Fruit fly (Drosophila melanogaster) whole organism, embryonic: ENCODE measurements around the gene tws.

ENCODE experiments used
- CG10462 ChIP-seq: fragments of 200-800 bp; sonication (Bioruptor generic); optimal IDR thresholded peaks from 2 replicates; lab custom pipeline; 2016; ENCODE audit warnings: missing biosample characterization, missing genetic modification characterization
- CG11504 ChIP-seq: fragments of 200-800 bp; sonication (Bioruptor generic); optimal IDR thresholded peaks from 3 replicates; lab custom pipeline; 2019; ENCODE audit warnings: missing biosample characterization, mild to moderate bottlenecking, missing genetic modification characterization, moderate library complexity
- CG14441 ChIP-seq: fragments of 200-800 bp; sonication (Bioruptor generic); IDR thresholded peaks from 2 replicates; pipeline ENCODE4 v1.3.6; 2022; ENCODE audit warnings: missing biosample characterization, missing genetic modification characterization
- CG15073 ChIP-seq: fragments of 200-800 bp; sonication (Bioruptor generic); optimal IDR thresholded peaks from 2 replicates; lab custom pipeline; 2016; ENCODE audit warnings: missing biosample characterization, missing genetic modification characterization
- CG1647 ChIP-seq: fragments of 200-800 bp; sonication (Bioruptor generic); optimal IDR thresholded peaks from 3 replicates; lab custom pipeline; 2016; ENCODE audit warnings: missing biosample characterization, missing genetic modification characterization
- CG17612 ChIP-seq: fragments of 200-800 bp; sonication (Bioruptor generic); IDR thresholded peaks from 2 replicates; pipeline ENCODE4 v1.3.6; 2022; ENCODE audit warnings: missing biosample characterization, missing genetic modification characterization
- CG18262 ChIP-seq: fragments of 200-800 bp; optimal IDR thresholded peaks from 3 replicates; lab custom pipeline; 2019; ENCODE audit warnings: missing biosample characterization, mild to moderate bottlenecking, missing genetic modification characterization, moderate library complexity
- CG18764 ChIP-seq: fragments of 200-800 bp; sonication (Bioruptor generic); optimal IDR thresholded peaks from 3 replicates; lab custom pipeline; 2016; ENCODE audit warnings: missing biosample characterization, missing genetic modification characterization
- CG34224 ChIP-seq: fragments of 200-800 bp; sonication (Bioruptor generic); IDR thresholded peaks from 3 replicates; pipeline ENCODE4 v1.3.6; 2022; ENCODE audit warnings: missing biosample characterization, missing genetic modification characterization; ENCODE audit not compliant: partially characterized antibody
- CG4360 ChIP-seq: fragments of 200-800 bp; sonication (Bioruptor generic); IDR thresholded peaks from 2 replicates; pipeline ENCODE4 v1.3.6; 2022; ENCODE audit warnings: missing biosample characterization, missing genetic modification characterization
- CG43689 ChIP-seq: fragments of 200-800 bp; sonication (Bioruptor generic); IDR thresholded peaks from 2 replicates; pipeline ENCODE4 v1.3.6; 2022; ENCODE audit warnings: missing biosample characterization, missing genetic modification characterization
- CG4404 ChIP-seq: fragments of 200-800 bp; sonication (Bioruptor generic); IDR thresholded peaks from 2 replicates; pipeline ENCODE4 v1.3.6; 2022; ENCODE audit warnings: missing biosample characterization, missing genetic modification characterization
- CG6791 ChIP-seq: fragments of 200-800 bp; sonication (Bioruptor generic); IDR thresholded peaks from 3 replicates; pipeline ENCODE4 v1.3.6; 2022; ENCODE audit warnings: missing biosample characterization, missing genetic modification characterization; ENCODE audit not compliant: partially characterized antibody
- Ets97D ChIP-seq: fragments of 200-800 bp; sonication (Bioruptor generic); optimal IDR thresholded peaks from 3 replicates; lab custom pipeline; 2016; ENCODE audit warnings: missing biosample characterization, missing genetic modification characterization
- Hr51 ChIP-seq, 2 experiments: fragments of 200-800 bp; sonication (Bioruptor generic); optimal IDR thresholded peaks; 2 replicates in 1 of 2; 3 replicates in 1 of 2; lab custom pipeline; 2016 to 2018; ENCODE audit warnings: missing biosample characterization in 2 of 2, missing genetic modification characterization in 2 of 2, mild to moderate bottlenecking in 1 of 2, moderate library complexity in 1 of 2
- Meics ChIP-seq: fragments of 200-800 bp; sonication (Bioruptor generic); optimal IDR thresholded peaks from 2 replicates; lab custom pipeline; 2017; ENCODE audit warnings: missing biosample characterization, mild to moderate bottlenecking, missing genetic modification characterization
- Neu2 ChIP-seq: fragments of 200-800 bp; sonication (Bioruptor generic); optimal IDR thresholded peaks from 3 replicates; lab custom pipeline; 2016; ENCODE audit warnings: missing biosample characterization, missing genetic modification characterization, borderline replicate concordance
- Nf-YB ChIP-seq: fragments of 200-800 bp; sonication (Bioruptor generic); optimal IDR thresholded peaks from 3 replicates; lab custom pipeline; 2019; ENCODE audit warnings: missing biosample characterization, mild to moderate bottlenecking, missing genetic modification characterization, moderate library complexity
- Rfx ChIP-seq: fragments of 200-800 bp; sonication (Bioruptor generic); IDR thresholded peaks from 2 replicates; pipeline ENCODE4 v1.3.6; 2022; ENCODE audit warnings: missing biosample characterization, missing genetic modification characterization
- abd-A ChIP-seq: fragments of 200-800 bp; sonication (Bioruptor generic); optimal IDR thresholded peaks from 3 replicates; lab custom pipeline; 2019; ENCODE audit warnings: missing biosample characterization, mild to moderate bottlenecking, missing genetic modification characterization, moderate library complexity
- amos ChIP-seq: fragments of 200-800 bp; sonication (Bioruptor generic); IDR thresholded peaks from 2 replicates; pipeline ENCODE4 v1.3.6; 2022; ENCODE audit warnings: missing biosample characterization, missing genetic modification characterization; ENCODE audit not compliant: partially characterized antibody
- chinmo ChIP-seq: fragments of 200-800 bp; sonication (Bioruptor generic); IDR thresholded peaks from 4 replicates; pipeline ENCODE4 v1.3.6; 2022; ENCODE audit warnings: missing biosample characterization, missing genetic modification characterization; ENCODE audit not compliant: partially characterized antibody
- danr ChIP-seq: fragments of 200-800 bp; sonication (Bioruptor generic); IDR thresholded peaks from 2 replicates; pipeline ENCODE4 v1.3.6; 2022; ENCODE audit warnings: missing biosample characterization, missing genetic modification characterization
- ewg ChIP-seq: fragments of 200-800 bp; sonication (Bioruptor generic); optimal IDR thresholded peaks from 3 replicates; lab custom pipeline; 2017; ENCODE audit warnings: mild to moderate bottlenecking, missing biosample characterization, missing genetic modification reagents, missing genetic modification characterization
- fd3F ChIP-seq: fragments of 200-800 bp; sonication (Bioruptor generic); optimal IDR thresholded peaks from 2 replicates; lab custom pipeline; 2018; ENCODE audit warnings: missing biosample characterization, mild to moderate bottlenecking, missing genetic modification characterization, moderate library complexity
- hbn ChIP-seq: fragments of 200-800 bp; sonication (Bioruptor generic); IDR thresholded peaks from 2 replicates; pipeline ENCODE4 v1.3.6; 2022; ENCODE audit warnings: missing biosample characterization, missing genetic modification characterization; ENCODE audit not compliant: partially characterized antibody
- insv ChIP-seq, 2 experiments: fragments of 200-800 bp; sonication (Bioruptor generic); optimal IDR thresholded peaks; 3 replicates each; lab custom pipeline; 2016 to 2018; ENCODE audit warnings: missing biosample characterization in 2 of 2, missing genetic modification characterization in 2 of 2
- klu ChIP-seq: fragments of 200-800 bp; sonication (Bioruptor generic); IDR thresholded peaks from 2 replicates; pipeline ENCODE4 v1.3.6; 2022; ENCODE audit warnings: missing biosample characterization, missing genetic modification characterization
- kni ChIP-seq: fragments of 200-800 bp; sonication (Bioruptor generic); optimal IDR thresholded peaks from 3 replicates; lab custom pipeline; 2017; ENCODE audit warnings: mild to moderate bottlenecking, missing biosample characterization, missing genetic modification reagents, missing genetic modification characterization
- luna ChIP-seq: fragments of 200-800 bp; sonication (Bioruptor generic); optimal IDR thresholded peaks from 2 replicates; lab custom pipeline; 2016; ENCODE audit warnings: missing biosample characterization, missing genetic modification characterization
- mld ChIP-seq: fragments of 200-800 bp; sonication (Bioruptor generic); IDR thresholded peaks from 3 replicates; pipeline ENCODE4 v1.3.6; 2022; ENCODE audit warnings: missing biosample characterization, missing genetic modification characterization; ENCODE audit not compliant: partially characterized antibody
- oc ChIP-seq: fragments of 200-800 bp; sonication (Bioruptor generic); optimal IDR thresholded peaks from 2 replicates; lab custom pipeline; 2018; ENCODE audit warnings: missing biosample characterization, mild to moderate bottlenecking, missing genetic modification characterization, moderate library complexity
- pho ChIP-seq: fragments of 200-800 bp; sonication (Bioruptor generic); optimal IDR thresholded peaks from 2 replicates; lab custom pipeline; 2016; ENCODE audit warnings: missing biosample characterization, missing genetic modification characterization
- pros ChIP-seq: fragments of 200-800 bp; sonication (Bioruptor generic); optimal IDR thresholded peaks from 3 replicates; lab custom pipeline; 2019; ENCODE audit warnings: missing biosample characterization, mild to moderate bottlenecking, missing genetic modification characterization, moderate library complexity
- psq ChIP-seq: fragments of 200-800 bp; sonication (Bioruptor generic); optimal IDR thresholded peaks from 2 replicates; lab custom pipeline; 2017; ENCODE audit warnings: missing biosample characterization, missing genetic modification characterization
- row ChIP-seq: fragments of 200-800 bp; sonication (Bioruptor generic); IDR thresholded peaks from 3 replicates; pipeline ENCODE4 v1.3.6; 2022; ENCODE audit warnings: missing biosample characterization, missing genetic modification characterization
- sc ChIP-seq, 3 experiments: fragments of >200 bp in 2 of 3; fragments of 200-800 bp in 1 of 3; sonication (Bioruptor generic) in 1 of 3; optimal IDR thresholded peaks; 2 replicates in 2 of 3; 3 replicates in 1 of 3; lab custom pipeline; 2017; ENCODE audit warnings: mild to moderate bottlenecking in 1 of 3, missing biosample characterization in 1 of 3, missing genetic modification characterization in 1 of 3, missing genetic modification reagents in 1 of 3
- seq ChIP-seq: fragments of 200-800 bp; sonication (Bioruptor generic); IDR thresholded peaks from 2 replicates; pipeline ENCODE4 v1.3.6; 2022; ENCODE audit warnings: missing biosample characterization, missing genetic modification characterization
- twi ChIP-seq: fragments of 200-800 bp; optimal IDR thresholded peaks from 2 replicates; lab custom pipeline; 2019; ENCODE audit warnings: missing biosample characterization, mild to moderate bottlenecking, missing genetic modification characterization, moderate library complexity
- zfh1 ChIP-seq: fragments of 200-800 bp; sonication (Bioruptor generic); IDR thresholded peaks from 3 replicates; pipeline ENCODE4 v1.3.6; 2022; ENCODE audit warnings: missing biosample characterization, missing genetic modification characterization
- zfh2 ChIP-seq: fragments of 200-800 bp; sonication (Bioruptor generic); optimal IDR thresholded peaks from 2 replicates; lab custom pipeline; 2016; ENCODE audit warnings: missing biosample characterization, missing genetic modification characterization

The tws gene

dm6 chr3R:10170356-10170876, 30.8 kb upstream of the tws start, which contains the start of gene Best1 (continued):
- peak; percentile 83 for TF ChIP-seq ewg (GFP tag; lab: Kevin White, UChicago)
- peak; percentile 13 for TF ChIP-seq pho (GFP tag; lab: Kevin White, UChicago)
- TF ChIP-seq CG15073 (GFP tag; lab: Kevin White, UChicago), result peak; percentile 41
- TF ChIP-seq Nf-YB, result peak; percentile 75
- peak; percentile 93 for TF ChIP-seq pros (GFP tag; lab: Kevin White, UChicago)
- TF ChIP-seq psq (GFP tag; lab: Kevin White, UChicago), result peak; percentile 89
- peak; percentile 76 for TF ChIP-seq twi
- peak; percentile 82 for TF ChIP-seq CG34224
- peak; percentile 98 for TF ChIP-seq Rfx (GFP tag; lab: Robert Waterston, UW)
- TF ChIP-seq Meics (GFP tag; lab: Kevin White, UChicago), result peak; percentile 94
- TF ChIP-seq CG14441 (GFP tag; lab: Robert Waterston, UW), result peak; percentile 87
- peak; percentile 94 for TF ChIP-seq chinmo (GFP tag; lab: Robert Waterston, UW)
- TF ChIP-seq CG18262 (tag; lab: Kevin White, UChicago), result peak; percentile 93
- TF ChIP-seq Ets97D (GFP tag; lab: Kevin White, UChicago), result peak; percentile 63
- TF ChIP-seq danr (GFP tag; lab: Robert Waterston, UW), result peak; percentile 68; the same call in 1 of the 2 replicates
- TF ChIP-seq kni (GFP tag; lab: Kevin White, UChicago), result peak; percentile 69
- peak; percentile 78 for TF ChIP-seq klu
- TF ChIP-seq sc (optimal IDR thresholded peaks at IDR 0.05; lab: Kevin White, UChicago), result no peak
- peak; percentile 85 for TF ChIP-seq sc (GFP tag; optimal IDR thresholded peaks at IDR 0.05; lab: Kevin White, UChicago)
- TF ChIP-seq Neu2 (GFP tag; lab: Kevin White, UChicago), result no peak
- TF ChIP-seq CG11504, result peak; percentile 91
- peak; percentile 68 for TF ChIP-seq zfh2
- no peak for TF ChIP-seq mld (GFP tag; lab: Robert Waterston, UW)
- peak; percentile 80 for TF ChIP-seq seq (GFP tag; lab: Robert Waterston, UW)
- TF ChIP-seq amos, result peak; percentile 84
- peak; percentile 52 for TF ChIP-seq CG4360 (GFP tag; lab: Robert Waterston, UW)
- peak; percentile 89 for TF ChIP-seq fd3F (GFP tag; lab: Kevin White, UChicago)
- TF ChIP-seq row (GFP tag; lab: Robert Waterston, UW), result peak; percentile 99
- peak; percentile 94 for TF ChIP-seq zfh1 (GFP tag; lab: Robert Waterston, UW)
- TF ChIP-seq Hr51 (GFP tag; optimal IDR thresholded peaks at IDR 0.05; lab: Kevin White, UChicago), result peak; percentile 80 to 93
- TF ChIP-seq CG1647 (GFP tag; lab: Kevin White, UChicago), result peak; percentile 24
- TF ChIP-seq abd-A (tag; lab: Kevin White, UChicago), result no peak
- TF ChIP-seq luna (GFP tag; lab: Kevin White, UChicago), result peak; percentile 33
- peak; percentile 65 for TF ChIP-seq CG6791 (GFP tag; lab: Robert Waterston, UW)
- peak; percentile 83 for TF ChIP-seq CG17612 (GFP tag; lab: Robert Waterston, UW)
- peak; percentile 89 for TF ChIP-seq CG4404 (GFP tag; lab: Robert Waterston, UW)
- peak in 1 of 2 experiments; percentile 64 for TF ChIP-seq insv (GFP tag; optimal IDR thresholded peaks at IDR 0.05; lab: Kevin White, UChicago)
- peak; percentile 65 for TF ChIP-seq CG43689 (GFP tag; lab: Robert Waterston, UW)
- peak; percentile 55 for TF ChIP-seq hbn (GFP tag; lab: Robert Waterston, UW)
- TF ChIP-seq CG18764, result peak; percentile 33
- TF ChIP-seq CG10462 (GFP tag; lab: Kevin White, UChicago), result peak; percentile 61
- TF ChIP-seq oc (tag; lab: Kevin White, UChicago), result peak; percentile 97
